Worm (Caenorhabditis elegans): ENCODE results near the gene H06H21.37.

DNA sequence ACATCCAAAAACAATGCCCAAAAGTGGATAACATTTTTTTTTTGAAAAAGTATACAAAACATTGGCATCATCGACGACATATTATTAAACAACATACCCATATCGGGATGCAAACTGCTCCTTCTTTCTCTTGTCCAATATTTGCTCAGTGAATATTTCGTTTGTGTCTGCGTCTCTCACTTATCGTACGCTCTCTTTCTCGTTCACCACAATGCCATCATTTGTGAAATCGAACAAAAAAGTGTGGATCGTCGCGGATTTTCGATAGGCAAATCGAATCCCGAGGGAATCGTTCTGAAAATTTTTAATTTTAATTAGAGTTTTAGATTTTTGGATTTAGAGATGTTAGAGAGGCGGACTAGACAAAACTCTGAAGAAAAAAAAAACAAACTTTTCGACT is 37.0 kb upstream of the H06H21.37 start, which contains the start of gene tat-2:
- no peak for TF ChIP-seq lsy-2 (tag; optimal IDR thresholded peaks at IDR 0.05)
- no peak for TF ChIP-seq hif-1 (tag; optimal IDR thresholded peaks at IDR 0.05)
- TF ChIP-seq nhr-28 (tag; optimal IDR thresholded peaks at IDR 0.05), result no peak
- TF ChIP-seq nhr-237 (tag; optimal IDR thresholded peaks at IDR 0.05), result no peak
- TF ChIP-seq zfp-2 (tag; optimal IDR thresholded peaks at IDR 0.05), result no peak
